Worm (Caenorhabditis elegans): Measurements from ENCODE around the gene col-157.
"Not testable (repeated sequence)": the region's sequence is repeated elsewhere in the genome, so short reads cannot be mapped to it uniquely, and the experiment has no call there.

Gene col-157

ce11 chrV:11472209-11472608, 11.6 kb upstream of the col-157 start, which contains the start of the genes nas-20 and nas-21:
Gene nas-20, minus strand, starts transcription at chrV:11472309.
Gene nas-21, plus strand, starts transcription at chrV:11472564.
- no peak for TF ChIP-seq him-1 (tag; optimal IDR thresholded peaks at IDR 0.05)
- TF ChIP-seq W03F9.2 (tag; optimal IDR thresholded peaks at IDR 0.05) = no peak
- no peak for TF ChIP-seq dao-5 (tag; optimal IDR thresholded peaks at IDR 0.05)

ce11 chrV:11474399-11474798, 9.4 kb upstream of the col-157 start, which contains the start of gene nas-22:
Gene nas-22, plus strand, starts transcription at chrV:11474699.
- TF ChIP-seq W03F9.2 (tag; optimal IDR thresholded peaks at IDR 0.05) (no peak), him-1 (tag; optimal IDR thresholded peaks at IDR 0.05) (no peak), dao-5 (tag; optimal IDR thresholded peaks at IDR 0.05) (no peak)

ce11 chrV:11475638-11476037, 8.2 kb upstream of the col-157 start, which contains the start of gene T11F9.7:
Gene T11F9.7, plus strand, starts transcription at chrV:11475938.
- not testable (repeated sequence) for TF ChIP-seq him-1, dao-5, W03F9.2 (tag; optimal IDR thresholded peaks at IDR 0.05)

- no peak for TF ChIP-seq him-1 (tag; optimal IDR thresholded peaks at IDR 0.05)
- no peak for TF ChIP-seq dao-5 (tag; optimal IDR thresholded peaks at IDR 0.05)
- no peak for TF ChIP-seq W03F9.2 (tag; optimal IDR thresholded peaks at IDR 0.05)
Measured at ce11 chrV:11479406-11479805, 4.4 kb upstream of the col-157 start, which contains the start of gene T11F9.22. Gene T11F9.22, plus strand, starts transcription at chrV:11479706.

- TF ChIP-seq him-1, dao-5, W03F9.2 (tag; optimal IDR thresholded peaks at IDR 0.05): not testable (repeated sequence)
Measured at ce11 chrV:11480734-11481133, 3.1 kb upstream of the col-157 start, which contains the start of gene T11F9.14. Gene T11F9.14, minus strand, starts transcription at chrV:11480834.

ce11 chrV:11484404-11484803, 562 bp downstream of the col-157 start:
- TF ChIP-seq him-1 (tag; optimal IDR thresholded peaks at IDR 0.05) = no peak
- TF ChIP-seq dao-5 (tag; optimal IDR thresholded peaks at IDR 0.05) = no peak
- no peak for TF ChIP-seq W03F9.2 (tag; optimal IDR thresholded peaks at IDR 0.05)

- TF ChIP-seq W03F9.2 (tag; optimal IDR thresholded peaks at IDR 0.05) = no peak
- TF ChIP-seq dao-5 (tag; optimal IDR thresholded peaks at IDR 0.05) = no peak
- TF ChIP-seq him-1 (tag; optimal IDR thresholded peaks at IDR 0.05) = no peak
Measured at ce11 chrV:11485558-11485957, 1.7 kb downstream of the col-157 start, which contains the start of gene srh-1. Gene srh-1, plus strand, starts transcription at chrV:11485858.

ce11 chrV:11486680-11487079, 2.8 kb downstream of the col-157 start, which contains the start of gene T11F9.10:
Gene T11F9.10, plus strand, starts transcription at chrV:11486980.
- TF ChIP-seq dao-5 (tag; optimal IDR thresholded peaks at IDR 0.05) (no peak), him-1 (tag; optimal IDR thresholded peaks at IDR 0.05) (no peak), W03F9.2 (tag; optimal IDR thresholded peaks at IDR 0.05) (no peak)

ce11 chrV:11488288-11488687, 4.4 kb downstream of the col-157 start:
- TF ChIP-seq dao-5 (tag; optimal IDR thresholded peaks at IDR 0.05) (no peak), W03F9.2 (tag; optimal IDR thresholded peaks at IDR 0.05) (no peak), him-1 (tag; optimal IDR thresholded peaks at IDR 0.05) (no peak)

ce11 chrV:11490382-11490781, 6.5 kb downstream of the col-157 start, which contains the start of gene dhs-19:
Gene dhs-19, minus strand, starts transcription at chrV:11490482.
- TF ChIP-seq W03F9.2 (tag; optimal IDR thresholded peaks at IDR 0.05) (no peak), him-1 (tag; optimal IDR thresholded peaks at IDR 0.05) (no peak), dao-5 (tag; optimal IDR thresholded peaks at IDR 0.05) (no peak)

ce11 chrV:11492456-11492855, 8.6 kb downstream of the col-157 start, which contains the start of gene T11F9.21:
Gene T11F9.21, plus strand, starts transcription at chrV:11492756.
- no peak for TF ChIP-seq dao-5 (tag; optimal IDR thresholded peaks at IDR 0.05)

- TF ChIP-seq dao-5 (tag; optimal IDR thresholded peaks at IDR 0.05) (no peak), W03F9.2 (tag; optimal IDR thresholded peaks at IDR 0.05) (no peak), him-1 (tag; optimal IDR thresholded peaks at IDR 0.05) (no peak)
Measured at ce11 chrV:11496283-11496682, 12.4 kb downstream of the col-157 start, which contains the start of gene htrl-1. Gene htrl-1, minus strand, starts transcription at chrV:11496383.

- TF ChIP-seq him-1 (tag; optimal IDR thresholded peaks at IDR 0.05) (no peak), dao-5 (tag; optimal IDR thresholded peaks at IDR 0.05) (no peak), W03F9.2 (tag; optimal IDR thresholded peaks at IDR 0.05) (no peak)
Measured at ce11 chrV:11497475-11497874, 13.6 kb downstream of the col-157 start.

ce11 chrV:11499786-11500185, 15.9 kb downstream of the col-157 start:
- TF ChIP-seq him-1 (tag; optimal IDR thresholded peaks at IDR 0.05) (no peak), dao-5 (tag; optimal IDR thresholded peaks at IDR 0.05) (no peak), W03F9.2 (tag; optimal IDR thresholded peaks at IDR 0.05) (no peak)

- TF ChIP-seq W03F9.2 (tag; optimal IDR thresholded peaks at IDR 0.05) (no peak), him-1 (tag; optimal IDR thresholded peaks at IDR 0.05) (no peak), dao-5 (tag; optimal IDR thresholded peaks at IDR 0.05) (no peak)
Measured at ce11 chrV:11500980-11501379, 17.1 kb downstream of the col-157 start.
